Fruit fly (Drosophila melanogaster) whole organism, wandering third instar larva: Measurements from ENCODE around the gene CG6972.

Experiments
- Abd-B ChIP-seq: fragments of >200 bp; optimal IDR thresholded peaks from 2 replicates; lab custom pipeline; 2017; ENCODE audit warnings: missing biosample characterization, missing genetic modification characterization
- CG32264 ChIP-seq: fragments of 200-800 bp; sonication (Bioruptor generic); optimal IDR thresholded peaks from 2 replicates; lab custom pipeline; 2016; ENCODE audit warnings: missing biosample characterization, missing genetic modification characterization
- CG9705 ChIP-seq: fragments of 200-800 bp; sonication (Bioruptor generic); optimal IDR thresholded peaks from 2 replicates; lab custom pipeline; 2018; ENCODE audit warnings: missing biosample characterization, mild to moderate bottlenecking, missing genetic modification characterization
- CrebA ChIP-seq: fragments of 200-800 bp; sonication (Bioruptor generic); optimal IDR thresholded peaks from 2 replicates; lab custom pipeline; 2016; ENCODE audit warnings: missing biosample characterization, mild to moderate bottlenecking, missing genetic modification characterization, borderline replicate concordance
- Dfd ChIP-seq: fragments of >200 bp; optimal IDR thresholded peaks from 2 replicates; lab custom pipeline; 2017; ENCODE audit warnings: missing biosample characterization, missing genetic modification characterization
- Dif ChIP-seq: fragments of 200-275, 200-300 bp; sonication (Bioruptor generic); optimal IDR thresholded peaks from 2 replicates; lab custom pipeline; 2018; ENCODE audit warnings: missing biosample characterization, missing genetic modification characterization; ENCODE audit not compliant: partially characterized antibody
- GATAd ChIP-seq: sonication (Bioruptor generic); optimal IDR thresholded peaks from 2 replicates; lab custom pipeline; 2016; ENCODE audit warnings: missing biosample characterization, missing genetic modification characterization
- HLH106 ChIP-seq: fragments of 200-800 bp; optimal IDR thresholded peaks from 3 replicates; lab custom pipeline; 2019; ENCODE audit warnings: missing biosample characterization, mild to moderate bottlenecking, missing genetic modification characterization, moderate library complexity
- Hnf4 ChIP-seq: fragments of 200-800 bp; sonication (Bioruptor generic); optimal IDR thresholded peaks from 2 replicates; lab custom pipeline; 2016; ENCODE audit warnings: missing biosample characterization, mild to moderate bottlenecking, missing genetic modification characterization
- Hr78 ChIP-seq: fragments of >200 bp; optimal IDR thresholded peaks from 2 replicates; lab custom pipeline; 2017; ENCODE audit warnings: missing biosample characterization, missing genetic modification characterization
- Hr83 ChIP-seq: fragments of 200-300 bp; sonication (Bioruptor generic); optimal IDR thresholded peaks from 2 replicates; lab custom pipeline; 2016; ENCODE audit warnings: missing biosample characterization, mild to moderate bottlenecking, missing genetic modification characterization, moderate library complexity; ENCODE audit not compliant: poor library complexity, severe bottlenecking
- Jra ChIP-seq: sonication (Bioruptor generic); optimal IDR thresholded peaks from 2 replicates; lab custom pipeline; 2016; ENCODE audit warnings: missing biosample characterization, missing genetic modification characterization
- Mio ChIP-seq: sonication (Bioruptor generic); optimal IDR thresholded peaks from 2 replicates; lab custom pipeline; 2016; ENCODE audit warnings: missing biosample characterization, missing genetic modification characterization
- Myc ChIP-seq: fragments of >200 bp; optimal IDR thresholded peaks from 2 replicates; lab custom pipeline; 2017
- N ChIP-seq: fragments of >200 bp; optimal IDR thresholded peaks from 2 replicates; lab custom pipeline; 2018; ENCODE audit warnings: missing biosample characterization, missing external identifiers, missing genetic modification characterization
- OdsH ChIP-seq: fragments of 200-800 bp; sonication (Bioruptor generic); optimal IDR thresholded peaks from 2 replicates; lab custom pipeline; 2016; ENCODE audit warnings: missing biosample characterization, mild to moderate bottlenecking, missing genetic modification characterization
- Rel ChIP-seq, 2 experiments: fragments of 200-800 bp; sonication (Bioruptor generic) in 1 of 2; optimal IDR thresholded peaks; 2 replicates in 1 of 2; 3 replicates in 1 of 2; lab custom pipeline; 2016 to 2019; ENCODE audit warnings: mild to moderate bottlenecking in 2 of 2, missing biosample characterization in 2 of 2, missing genetic modification characterization in 2 of 2, moderate library complexity in 1 of 2
- Sp1 ChIP-seq: fragments of 200-800 bp; sonication (Bioruptor generic); optimal IDR thresholded peaks from 3 replicates; lab custom pipeline; 2019; ENCODE audit warnings: missing biosample characterization, mild to moderate bottlenecking, missing genetic modification characterization, moderate library complexity
- Vsx2 ChIP-seq: fragments of 200-300, 225-300 bp; sonication (Bioruptor generic); optimal IDR thresholded peaks from 2 replicates; lab custom pipeline; 2018; ENCODE audit warnings: missing biosample characterization, missing genetic modification characterization; ENCODE audit not compliant: partially characterized antibody
- br ChIP-seq: fragments of 200-800 bp; sonication (Bioruptor generic); optimal IDR thresholded peaks from 2 replicates; lab custom pipeline; 2016; ENCODE audit warnings: missing biosample characterization, missing genetic modification characterization
- brk ChIP-seq: fragments of 200-800 bp; sonication (Bioruptor generic); optimal IDR thresholded peaks from 2 replicates; lab custom pipeline; 2016; ENCODE audit warnings: missing biosample characterization, mild to moderate bottlenecking, missing genetic modification characterization
- dl ChIP-seq, 2 experiments: fragments of 175-275, 200-275 bp in 1 of 2; fragments of 200-275 bp in 1 of 2; sonication (Bioruptor generic); optimal IDR thresholded peaks; lab custom pipeline; 2018; ENCODE audit warnings: mild to moderate bottlenecking in 2 of 2, missing biosample characterization in 2 of 2, missing genetic modification characterization in 2 of 2, moderate library complexity in 2 of 2; ENCODE audit not compliant: partially characterized antibody in 2 of 2, insufficient read depth in 1 of 2
- dmrt93B ChIP-seq: fragments of 200-800 bp; sonication (Bioruptor generic); optimal IDR thresholded peaks from 2 replicates; lab custom pipeline; 2018; ENCODE audit warnings: missing biosample characterization, mild to moderate bottlenecking, missing genetic modification characterization
- dsf ChIP-seq: sonication (Bioruptor generic); optimal IDR thresholded peaks from 2 replicates; lab custom pipeline; 2016; ENCODE audit warnings: missing biosample characterization, missing genetic modification characterization, borderline replicate concordance
- ey ChIP-seq: fragments of 200-800 bp; sonication (Bioruptor generic); optimal IDR thresholded peaks from 2 replicates; lab custom pipeline; 2016; ENCODE audit warnings: missing biosample characterization, missing genetic modification characterization
- foxo ChIP-seq, 2 experiments: fragments of 200-800 bp; sonication (Bioruptor generic); optimal IDR thresholded peaks; 2 replicates in 1 of 2; 3 replicates in 1 of 2; lab custom pipeline; 2016 to 2017; ENCODE audit warnings: missing biosample characterization in 2 of 2, missing genetic modification characterization in 2 of 2
- fru ChIP-seq: fragments of 200-800 bp; sonication (Bioruptor generic); optimal IDR thresholded peaks from 3 replicates; lab custom pipeline; 2016; ENCODE audit warnings: missing biosample characterization, mild to moderate bottlenecking, missing genetic modification characterization
- h ChIP-seq: fragments of 200-800 bp; sonication (Bioruptor generic); optimal IDR thresholded peaks from 3 replicates; lab custom pipeline; 2016; ENCODE audit warnings: missing biosample characterization, mild to moderate bottlenecking, missing genetic modification characterization
- jim ChIP-seq: fragments of 175-275, 200-325 bp; sonication (Bioruptor generic); optimal IDR thresholded peaks from 2 replicates; lab custom pipeline; 2016; ENCODE audit warnings: missing biosample characterization, mild to moderate bottlenecking, missing genetic modification characterization
- lola ChIP-seq: fragments of >200 bp; optimal IDR thresholded peaks from 2 replicates; lab custom pipeline; 2017; ENCODE audit warnings: missing biosample characterization, missing genetic modification characterization
- pan ChIP-seq: fragments of >200 bp; optimal IDR thresholded peaks from 2 replicates; lab custom pipeline; 2017
- psq ChIP-seq: fragments of 200-800 bp; sonication (Bioruptor generic); optimal IDR thresholded peaks from 3 replicates; lab custom pipeline; 2017; ENCODE audit warnings: missing biosample characterization, mild to moderate bottlenecking, missing genetic modification characterization, moderate library complexity
- rgr ChIP-seq: fragments of 200-800 bp; sonication (Bioruptor generic); optimal IDR thresholded peaks from 3 replicates; lab custom pipeline; 2016; ENCODE audit warnings: missing biosample characterization, mild to moderate bottlenecking, missing genetic modification characterization
- sage ChIP-seq: fragments of 200-800 bp; sonication (Bioruptor generic); optimal IDR thresholded peaks from 2 replicates; lab custom pipeline; 2016; ENCODE audit warnings: missing biosample characterization, mild to moderate bottlenecking, missing genetic modification characterization
- sv ChIP-seq: fragments of 200-800 bp; sonication (Bioruptor generic); optimal IDR thresholded peaks from 3 replicates; lab custom pipeline; 2016; ENCODE audit warnings: missing biosample characterization, missing genetic modification characterization
- tai ChIP-seq: sonication (Bioruptor generic); optimal IDR thresholded peaks from 2 replicates; lab custom pipeline; 2016; ENCODE audit warnings: missing biosample characterization, missing genetic modification characterization
- usp ChIP-seq: fragments of >200 bp; optimal IDR thresholded peaks from 2 replicates; lab custom pipeline; 2017; ENCODE audit warnings: missing biosample characterization, missing genetic modification characterization
- woc ChIP-seq: sonication (Bioruptor generic); optimal IDR thresholded peaks from 2 replicates; lab custom pipeline; 2016; ENCODE audit warnings: missing biosample characterization, mild to moderate bottlenecking, missing genetic modification characterization

The CG6972 gene

DNA sequence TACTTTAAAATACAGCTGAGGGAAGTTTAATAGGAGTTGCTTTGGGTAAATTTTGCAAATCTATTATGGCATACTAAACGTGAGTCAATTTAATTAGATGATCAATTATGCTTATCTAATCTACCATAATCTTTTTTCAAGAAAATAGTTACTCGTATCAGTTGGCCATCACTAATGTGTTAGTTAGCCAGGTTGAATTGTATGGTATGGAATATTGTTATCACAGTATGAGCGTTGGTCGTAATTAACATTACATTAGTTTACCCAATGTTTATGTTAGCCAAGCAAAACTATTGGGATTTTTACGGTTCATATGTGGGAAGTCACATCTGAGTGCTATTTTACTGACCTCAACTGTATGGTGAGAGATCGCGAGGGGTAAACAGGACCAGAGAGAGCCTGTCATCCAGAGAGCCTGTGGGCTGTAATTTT is 28.3 kb upstream of the CG6972 start:
- TF ChIP-seq brk (GFP tag; lab: Kevin White, UChicago) (no peak), usp (no peak), psq (GFP tag; lab: Kevin White, UChicago) (peak; percentile 60), OdsH (GFP tag; lab: Kevin White, UChicago) (peak; percentile 70), sage (GFP tag; lab: Kevin White, UChicago) (no peak), foxo (GFP tag; optimal IDR thresholded peaks at IDR 0.05; lab: Kevin White, UChicago) (peak in 1 of 2 experiments; percentile 80), Dif (no peak), rgr (GFP tag; lab: Kevin White, UChicago) (peak; percentile 56), CrebA (GFP tag; lab: Kevin White, UChicago) (no peak), h (GFP tag; lab: Kevin White, UChicago) (peak; percentile 78), dmrt93B (GFP tag; lab: Kevin White, UChicago) (peak; percentile 56), Myc (lab: Kevin White, UChicago) (no peak), dsf (GFP tag; lab: Kevin White, UChicago) (no peak), Hr78 (GFP tag; lab: Kevin White, UChicago) (no peak), dl (GFP tag; optimal IDR thresholded peaks at IDR 0.05; lab: Kevin White, UChicago; ENCODE audit: insufficient read depth in 1 of 2, partially characterized antibody in 2 of 2) (no peak), pan (lab: Kevin White, UChicago) (no peak), lola (GFP tag; lab: Kevin White, UChicago) (no peak), tai (no peak), Hr83 (GFP tag; lab: Kevin White, UChicago) (no peak), Jra (GFP tag; lab: Kevin White, UChicago) (no peak), jim (no peak), N (GFP tag; lab: Kevin White, UChicago) (no peak), Hnf4 (GFP tag; lab: Kevin White, UChicago) (no peak), GATAd (GFP tag; lab: Kevin White, UChicago) (no peak), Rel (GFP tag; optimal IDR thresholded peaks at IDR 0.05; lab: Kevin White, UChicago) (no peak), Rel (tag; optimal IDR thresholded peaks at IDR 0.05; lab: Kevin White, UChicago) (no peak), Sp1 (GFP tag; lab: Kevin White, UChicago) (peak; percentile 74), sv (peak; percentile 42), woc (GFP tag; lab: Kevin White, UChicago) (peak; percentile 80), Abd-B (GFP tag; lab: Kevin White, UChicago) (no peak), Mio (GFP tag; lab: Kevin White, UChicago) (no peak), HLH106 (tag; lab: Kevin White, UChicago) (peak; percentile 73), fru (GFP tag; lab: Kevin White, UChicago) (peak; percentile 83), Vsx2 (no peak), ey (GFP tag; lab: Kevin White, UChicago) (peak; percentile 67), CG32264 (peak; percentile 7), br (GFP tag; lab: Kevin White, UChicago) (peak; percentile 82), Dfd (no peak), CG9705 (GFP tag; lab: Kevin White, UChicago) (peak; percentile 37)
- TF ChIP-seq, all 38 proteins: peak for 15

DNA sequence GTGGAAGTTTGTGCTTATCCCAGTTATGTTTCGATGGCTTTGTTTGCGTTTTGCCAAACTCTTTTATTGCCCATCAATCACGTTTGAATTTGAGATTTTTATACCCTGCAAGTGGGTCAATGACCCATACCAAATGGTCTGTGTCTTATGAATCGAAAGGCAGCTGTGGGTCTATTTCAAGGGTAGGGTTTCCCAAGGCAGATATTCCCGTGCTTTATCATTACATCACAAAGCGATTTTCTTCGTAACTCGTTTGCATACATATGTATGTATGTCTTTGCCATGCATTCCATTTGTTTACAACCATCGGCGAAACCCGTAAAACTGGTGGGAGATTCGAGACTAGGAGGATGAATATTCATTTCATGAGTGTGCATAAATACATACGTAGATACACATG is 26.4 kb upstream of the CG6972 start:
- TF ChIP-seq Rel (GFP tag; optimal IDR thresholded peaks at IDR 0.05; lab: Kevin White, UChicago) (no peak), Rel (tag; optimal IDR thresholded peaks at IDR 0.05; lab: Kevin White, UChicago) (no peak), Jra (GFP tag; lab: Kevin White, UChicago) (no peak), usp (no peak), tai (no peak), Hnf4 (GFP tag; lab: Kevin White, UChicago) (no peak), fru (GFP tag; lab: Kevin White, UChicago) (no peak)
- TF ChIP-seq, all 38 proteins: peak for 0
